Worm (Caenorhabditis elegans) whole organism, L4/young adult: Measurements from ENCODE around the gene C14A6.13.

Experiments
- dao-5 ChIP-seq: sonication (generic microtip); optimal IDR thresholded peaks from 2 replicates; lab custom pipeline; 2016; ENCODE audit warnings: missing genotype, missing genetic modification characterization, moderate library complexity, missing compliant biosample characterization
- him-1 ChIP-seq: sonication (generic microtip); optimal IDR thresholded peaks from 2 replicates; lab custom pipeline; 2016; ENCODE audit warnings: missing genotype, missing genetic modification reagents, missing genetic modification characterization, missing compliant biosample characterization

ce11 chrV:18158172-18158571, 3.0 kb downstream of the C14A6.13 start:
- TF ChIP-seq him-1 (tag; lab: Kevin White, UChicago) = no peak
- no peak for TF ChIP-seq dao-5
